Worm (Caenorhabditis elegans) whole organism, dauer: Measurements from ENCODE around the gene B0035.15.
"Not testable (repeated sequence)": the region's sequence is repeated elsewhere in the genome, so short reads cannot be mapped to it uniquely, and the experiment has no call there.

Source experiments
- unc-62 ChIP-seq: sonication (generic microtip); optimal IDR thresholded peaks from 2 replicates; lab custom pipeline; 2017; ENCODE audit warnings: missing biosample characterization, missing genetic modification reagents, missing genetic modification characterization

The B0035.15 gene

DNA sequence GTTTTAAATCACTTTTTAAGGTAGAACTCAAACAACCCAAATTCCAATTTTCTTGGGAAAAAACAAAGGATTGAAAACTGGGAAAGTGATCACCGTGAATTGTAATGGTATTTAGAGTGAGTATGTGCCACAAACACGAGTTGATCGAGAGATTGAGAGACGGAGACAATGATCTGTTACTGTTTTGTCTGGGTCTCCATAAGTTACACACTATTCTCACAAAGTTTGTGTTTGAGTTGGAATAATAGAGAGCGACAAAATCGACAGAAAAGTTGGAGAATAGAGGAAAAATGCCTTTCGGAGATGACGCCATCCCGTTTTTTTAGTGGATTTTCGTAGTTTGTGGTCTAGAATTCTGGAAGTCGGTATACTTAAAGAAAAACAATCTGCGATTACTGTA is 26.8 kb downstream of the B0035.15 start, which contains the start of gene nhr-7:
Gene nhr-7, minus strand, starts transcription at position 101 of the 400 bp plus-strand sequence.
- TF ChIP-seq unc-62 (GFP tag; lab: Kevin White, UChicago), result no peak

DNA sequence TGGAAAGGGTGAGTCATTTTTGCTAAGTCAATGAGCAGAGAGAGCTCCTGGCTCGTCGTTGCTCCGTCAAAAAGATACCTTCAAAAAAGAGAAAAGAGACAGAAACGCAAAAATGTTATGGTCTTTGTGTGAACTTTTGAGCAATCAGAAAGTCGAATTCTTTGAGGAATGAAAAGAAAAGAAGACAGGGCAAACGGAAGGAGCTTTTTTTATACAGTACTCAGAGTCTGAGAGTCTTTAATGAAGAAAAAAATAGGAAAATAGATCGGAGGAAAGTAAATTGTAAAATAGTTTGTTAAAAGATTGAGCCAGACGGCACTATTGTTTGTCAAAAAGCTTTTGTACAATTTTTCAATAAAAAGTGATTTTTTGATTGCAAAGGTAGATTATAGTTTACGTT is 28.6 kb downstream of the B0035.15 start:
- no peak for TF ChIP-seq unc-62 (GFP tag; lab: Kevin White, UChicago)

DNA sequence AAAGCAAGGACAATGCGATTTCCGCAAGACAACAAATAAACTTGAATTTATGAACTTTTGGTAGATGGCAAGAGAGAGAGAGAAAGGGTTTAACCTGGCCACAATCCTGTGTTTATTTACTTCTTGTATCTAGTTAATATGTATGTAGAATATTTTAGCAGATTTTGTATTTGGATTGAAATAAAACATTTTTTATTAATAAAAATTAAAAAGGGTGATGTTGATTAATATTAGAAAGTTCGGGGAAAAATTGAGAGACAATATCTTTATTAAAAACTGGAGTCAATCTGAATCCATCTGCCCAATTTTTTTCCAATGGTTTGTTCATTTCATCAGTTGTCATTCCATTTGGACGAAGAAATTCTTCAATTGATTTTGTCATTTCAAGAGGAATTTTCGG is 32.0 kb downstream of the B0035.15 start, which contains the start of gene col-127:
Gene col-127, minus strand, starts transcription at position 101 of the 400 bp plus-strand sequence.
- TF ChIP-seq unc-62 (GFP tag; lab: Kevin White, UChicago), result no peak

DNA sequence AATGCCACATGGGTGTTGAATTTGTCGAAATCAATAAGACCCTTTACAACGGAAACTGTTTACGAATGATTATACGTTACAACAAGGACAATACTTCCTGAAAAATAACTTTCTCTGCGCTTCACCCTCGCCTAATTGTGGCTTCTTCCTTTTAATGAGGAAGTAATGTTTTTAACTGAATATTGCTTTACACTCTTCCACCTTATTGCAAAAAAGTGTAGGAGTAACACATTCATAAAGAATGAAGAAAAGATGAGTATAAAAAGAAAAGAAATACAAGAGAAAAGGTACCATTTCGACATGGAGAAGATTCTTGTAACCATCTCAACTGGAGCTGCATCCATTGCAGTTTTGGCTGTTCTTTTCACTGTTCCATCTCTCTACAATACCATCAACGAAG is 35.0 kb downstream of the B0035.15 start, which contains the start of gene col-126:
Gene col-126, plus strand, starts transcription at position 301 of the 400 bp plus-strand sequence.
- TF ChIP-seq unc-62 (GFP tag; lab: Kevin White, UChicago), result not testable (repeated sequence)

DNA sequence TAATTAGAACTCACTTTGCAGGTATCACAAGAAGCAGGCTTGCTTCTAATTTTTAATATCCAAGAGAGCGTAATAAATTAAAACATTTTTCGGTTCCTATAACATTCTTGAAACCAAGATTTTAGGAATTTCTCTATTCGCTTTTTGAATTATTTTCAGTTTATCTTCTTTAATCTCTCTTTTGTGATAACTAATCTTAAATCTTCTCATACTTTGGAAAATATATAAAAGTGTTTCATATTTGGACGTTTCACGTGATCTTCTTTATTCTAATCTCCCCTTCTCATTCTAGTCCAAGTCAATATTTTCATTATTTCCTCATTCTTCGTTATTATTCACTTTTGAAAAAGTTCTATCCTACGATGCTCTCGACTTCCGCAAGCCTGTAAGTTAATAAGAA is 36.5 kb downstream of the B0035.15 start, which contains the start of gene F54D1.1:
Gene F54D1.1, plus strand, starts transcription at position 301 of the 400 bp plus-strand sequence.
- TF ChIP-seq unc-62 (GFP tag; lab: Kevin White, UChicago), result no peak

ce11 chrIV:11260544-11261227 is 37.4 kb downstream of the B0035.15 start, which contains the start of gene C05C12.5:
Gene C05C12.5 (minus strand): TSS chrIV:11261185.
- no peak for TF ChIP-seq unc-62 (GFP tag; lab: Kevin White, UChicago)

DNA sequence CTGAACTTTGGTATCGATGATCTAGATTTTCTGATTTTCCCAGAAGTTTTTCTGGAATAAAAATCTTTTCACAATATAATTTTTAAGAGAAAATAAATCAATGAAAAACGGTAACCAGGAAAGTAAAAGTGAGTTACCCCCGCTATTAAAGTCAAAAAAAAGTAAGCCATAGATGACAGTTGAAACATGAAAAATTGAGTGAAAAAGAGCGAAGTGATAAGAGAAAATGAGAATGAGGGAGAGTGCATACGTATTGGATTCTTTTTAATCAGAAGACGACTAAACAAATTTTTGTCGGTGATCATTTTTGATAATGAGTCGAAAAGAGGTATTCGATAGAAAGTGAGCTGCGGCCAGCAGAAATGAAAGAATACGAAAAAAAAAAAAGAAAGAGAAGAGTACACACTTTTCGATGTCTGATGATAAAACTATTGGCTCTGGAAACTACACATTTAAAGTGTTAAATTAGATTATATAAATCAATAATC is 38.5 kb downstream of the B0035.15 start, which contains the start of gene gtl-1:
Gene gtl-1, minus strand, starts transcription at position 51 of the 488 bp plus-strand sequence.
- no peak for TF ChIP-seq unc-62 (GFP tag; lab: Kevin White, UChicago)

ce11 chrIV:11257476-11257875 is 40.6 kb downstream of the B0035.15 start:
- no peak for TF ChIP-seq unc-62 (GFP tag; lab: Kevin White, UChicago)

- TF ChIP-seq unc-62 (GFP tag; lab: Kevin White, UChicago), result not testable (repeated sequence)
Observed at ce11 chrIV:11253689-11254088, 44.4 kb downstream of the B0035.15 start, which contains the start of gene C05C12.1. Gene C05C12.1 (plus strand): TSS chrIV:11253989.

DNA sequence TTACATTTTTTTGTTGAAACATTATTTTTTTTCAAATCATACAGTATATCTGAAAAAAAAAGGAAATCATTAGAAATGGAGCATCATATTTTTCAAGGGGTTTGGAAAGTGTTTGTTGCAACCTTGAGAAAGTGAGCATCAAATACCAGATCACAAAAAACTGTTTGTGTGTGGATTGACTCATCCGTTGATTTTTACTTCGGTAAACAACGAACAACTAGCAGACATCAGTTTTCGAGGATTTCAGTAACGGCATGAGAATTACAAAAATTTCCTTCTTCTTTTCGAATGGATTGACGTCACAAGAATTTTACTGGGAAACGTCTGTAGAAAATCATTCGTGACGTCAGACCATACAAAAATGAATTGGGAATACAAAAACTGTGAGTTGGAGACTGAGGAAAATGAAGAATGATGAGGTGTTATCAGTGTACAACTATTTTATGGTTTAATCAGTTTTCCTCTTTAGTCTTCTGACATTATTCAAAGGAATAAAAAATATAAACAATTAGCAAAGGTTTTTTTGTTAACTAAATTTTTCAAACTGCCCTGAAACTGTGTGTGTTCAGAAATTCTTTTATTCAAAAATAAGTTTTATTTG is 49.9 kb downstream of the B0035.15 start, which contains the start of gene C05C12.4:
Gene C05C12.4, minus strand, starts transcription at position 51 of the 601 bp plus-strand sequence.
- TF ChIP-seq unc-62 (GFP tag; lab: Kevin White, UChicago), result no peak

- no peak for TF ChIP-seq unc-62 (GFP tag; lab: Kevin White, UChicago)
Observed at ce11 chrIV:11247434-11247833, 50.6 kb downstream of the B0035.15 start.
